Fruit fly (Drosophila melanogaster) whole organism, pupa: ENCODE measurements around the gene CG10492.

Experiments
- CG10348 ChIP-seq: fragments of 200-800 bp; sonication (Bioruptor generic); IDR thresholded peaks from 2 replicates; pipeline ENCODE4 v1.3.6; 2022; ENCODE audit warnings: missing biosample characterization, missing genetic modification characterization
- CG12605 ChIP-seq: fragments of 200-800 bp; sonication (Bioruptor generic); IDR thresholded peaks from 2 replicates; pipeline ENCODE4 v1.3.6; 2022; ENCODE audit warnings: missing biosample characterization, missing genetic modification characterization
- CG14655 ChIP-seq: fragments of 200-800 bp; sonication (Bioruptor generic); optimal IDR thresholded peaks from 3 replicates; lab custom pipeline; 2017; ENCODE audit warnings: mild to moderate bottlenecking, missing biosample characterization, missing genetic modification reagents, missing genetic modification characterization
- CG34367 ChIP-seq: fragments of 200-800 bp; sonication (Bioruptor generic); optimal IDR thresholded peaks from 2 replicates; lab custom pipeline; 2018; ENCODE audit warnings: missing biosample characterization, mild to moderate bottlenecking, missing genetic modification characterization
- CG4496 ChIP-seq: fragments of 200-800 bp; sonication (Bioruptor generic); IDR thresholded peaks from 3 replicates; pipeline ENCODE4 v1.3.6; 2022; ENCODE audit warnings: missing biosample characterization, missing genetic modification characterization
- CG8159 ChIP-seq: fragments of 200-800 bp; sonication (Bioruptor generic); optimal IDR thresholded peaks from 3 replicates; lab custom pipeline; 2018; ENCODE audit warnings: missing biosample characterization, mild to moderate bottlenecking, missing genetic modification characterization, moderate library complexity
- CG8301 ChIP-seq: fragments of 200-800 bp; sonication (Bioruptor generic); optimal IDR thresholded peaks from 2 replicates; lab custom pipeline; 2018; ENCODE audit warnings: missing biosample characterization, mild to moderate bottlenecking, missing genetic modification characterization
- Ets98B ChIP-seq: fragments of 200-800 bp; sonication (Bioruptor generic); IDR thresholded peaks from 2 replicates; pipeline ENCODE4 v1.3.6; 2022; ENCODE audit warnings: missing biosample characterization, missing genetic modification characterization

DNA sequence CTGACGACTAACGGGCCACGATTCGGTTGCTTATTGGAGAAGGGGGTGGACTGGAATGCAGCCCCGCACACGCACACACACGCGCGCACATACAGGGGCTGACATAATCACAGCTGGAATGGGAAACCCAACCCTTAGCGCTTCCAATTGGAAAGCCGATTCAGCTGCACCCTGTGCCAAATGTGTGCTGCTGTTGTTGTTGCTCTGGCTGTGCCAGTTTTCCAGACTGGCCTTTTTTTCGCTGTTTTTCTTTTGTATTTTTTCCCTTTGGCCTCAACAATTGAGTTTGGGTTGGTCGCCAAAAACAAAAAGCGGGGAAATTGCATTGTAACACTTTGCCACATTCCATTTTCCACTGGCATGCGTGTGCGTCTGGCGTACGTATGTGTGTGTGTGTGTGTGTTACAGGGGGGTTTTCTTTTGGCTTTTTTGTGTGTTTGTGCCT lies 29.5 kb downstream of the CG10492 start:
- TF ChIP-seq CG4496 (GFP tag; lab: Robert Waterston, UW) (no peak), Ets98B (no peak), CG14655 (no peak), CG8159 (tag; lab: Kevin White, UChicago) (no peak), CG34367 (no peak), CG10348 (GFP tag; lab: Robert Waterston, UW) (no peak), CG12605 (GFP tag; lab: Robert Waterston, UW) (no peak), CG8301 (no peak)
